Fruit fly (Drosophila melanogaster): ENCODE data around the gene CG9813.

CG9813 gene

DNA sequence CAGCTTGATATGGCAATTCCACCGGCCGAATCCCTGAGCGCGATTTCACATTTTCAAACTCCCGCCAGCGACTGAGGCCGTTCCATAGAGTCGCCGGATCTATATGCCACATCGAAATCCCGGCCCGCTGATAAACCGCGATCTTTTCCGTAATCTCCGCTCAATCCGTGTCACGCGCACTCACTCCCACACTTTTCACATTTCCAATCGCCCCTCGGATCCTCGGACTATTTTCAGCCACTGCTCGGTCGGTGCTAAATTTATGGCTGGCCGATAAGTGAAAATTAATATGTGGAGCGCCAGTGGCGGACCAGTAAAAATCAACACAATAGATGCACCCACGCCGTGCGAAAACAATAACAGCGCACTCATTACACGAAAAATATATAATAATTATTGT lies 13.4 kb upstream of the CG9813 start:
- TF ChIP-seq Adf1 (GFP tag; IDR thresholded peaks at IDR 0.05): no peak
- peak; percentile 5 for TF ChIP-seq CG34376 (GFP tag; optimal IDR thresholded peaks at IDR 0.05)

DNA sequence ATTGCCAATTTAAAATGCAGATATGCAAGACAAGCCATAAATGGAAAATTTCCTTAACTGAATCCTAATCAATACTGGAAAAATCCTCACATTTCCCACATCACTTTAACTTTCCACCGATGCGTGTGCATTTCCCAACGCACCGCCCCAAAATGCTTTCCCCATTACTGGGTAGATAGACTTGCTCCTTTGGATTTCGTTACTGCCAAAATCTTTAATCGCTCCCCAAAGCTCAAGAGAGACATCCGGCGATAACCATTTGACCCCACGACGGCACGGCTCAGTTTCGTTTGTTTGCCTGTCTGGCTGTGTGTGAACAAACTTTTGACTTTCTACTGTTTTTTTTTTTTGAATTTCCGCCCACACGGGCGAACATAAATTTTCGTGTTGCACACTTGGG lies 10.9 kb upstream of the CG9813 start:
- TF ChIP-seq chn (GFP tag; optimal IDR thresholded peaks at IDR 0.05) (no peak), CG14860 (GFP tag; IDR thresholded peaks at IDR 0.05; ENCODE audit: partially characterized antibody) (no peak), zen (tag; optimal IDR thresholded peaks at IDR 0.05) (no peak), ind (GFP tag; optimal IDR thresholded peaks at IDR 0.05) (no peak), dan (GFP tag; IDR thresholded peaks at IDR 0.05) (no peak), Dfd (GFP tag; optimal IDR thresholded peaks at IDR 0.05) (no peak), Sry-β (GFP tag; optimal IDR thresholded peaks at IDR 0.05) (no peak), esg (GFP tag; conservative IDR thresholded peaks at IDR 0.05) (no peak)

DNA sequence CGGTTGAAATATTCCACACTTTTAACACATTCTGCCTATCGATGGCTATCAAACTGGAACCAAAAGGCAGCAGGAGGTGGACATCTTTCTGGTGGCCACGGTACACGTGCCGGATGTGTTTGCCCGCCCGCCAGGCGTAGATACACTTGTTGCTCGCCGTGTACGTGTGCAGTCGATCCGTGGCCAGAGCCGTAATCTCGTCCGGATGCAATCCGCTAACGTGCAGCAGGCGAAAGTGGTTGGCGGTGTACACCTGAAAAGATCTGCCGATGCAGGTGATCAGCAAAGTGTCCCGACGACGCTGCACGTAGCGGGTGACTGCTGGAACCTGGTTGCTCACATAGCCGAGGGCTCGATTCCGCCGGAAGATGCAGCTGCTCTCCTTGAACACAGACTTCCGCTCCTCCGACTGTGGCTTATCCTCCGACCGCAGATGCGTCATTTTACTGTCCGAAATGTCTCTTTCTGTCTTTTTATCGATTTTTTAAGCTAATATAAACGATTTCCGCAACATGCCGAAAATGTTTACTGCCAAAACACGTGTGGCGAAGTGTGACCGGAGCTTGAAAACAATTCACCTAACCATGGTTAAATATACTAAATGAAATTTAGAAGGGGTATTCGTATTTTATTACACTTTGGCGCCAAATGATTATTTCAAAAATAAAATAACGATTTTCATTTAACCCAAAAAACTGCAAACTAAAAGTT lies 8.7 kb upstream of the CG9813 start, which contains the start of gene CG9799:
TSS of gene CG9799 (minus strand) at position 550 of the 711 bp plus-strand sequence.
- TF ChIP-seq z (GFP tag; IDR thresholded peaks at IDR 0.05) (no peak), CG18262 (tag; optimal IDR thresholded peaks at IDR 0.05) (no peak), crc (GFP tag; optimal IDR thresholded peaks at IDR 0.05) (no peak), lbe (GFP tag; optimal IDR thresholded peaks at IDR 0.05) (no peak), lov (optimal IDR thresholded peaks at IDR 0.05) (no peak), lov (GFP tag; IDR thresholded peaks at IDR 0.05) (peak; percentile 90), peb (GFP tag; IDR thresholded peaks at IDR 0.05) (no peak), jumu (GFP tag; optimal IDR thresholded peaks at IDR 0.05) (no peak), Hmr (GFP tag; optimal IDR thresholded peaks at IDR 0.05) (no peak), gro (GFP tag; optimal IDR thresholded peaks at IDR 0.05) (no peak), CG11085 (GFP tag; IDR thresholded peaks at IDR 0.05) (no peak), cato (GFP tag; optimal IDR thresholded peaks at IDR 0.05; ENCODE audit: borderline replicate concordance) (no peak), crp (GFP tag; optimal IDR thresholded peaks at IDR 0.05) (peak in 1 of 2 experiments; percentile 54), gcm (GFP tag; optimal IDR thresholded peaks at IDR 0.05) (no peak), CTCF (GFP tag; optimal IDR thresholded peaks at IDR 0.05) (no peak), Blimp-1 (GFP tag; optimal IDR thresholded peaks at IDR 0.05) (no peak), Dip3 (GFP tag; optimal IDR thresholded peaks at IDR 0.05) (no peak), CG18011 (GFP tag; optimal IDR thresholded peaks at IDR 0.05) (no peak), Hr51 (GFP tag; optimal IDR thresholded peaks at IDR 0.05) (no peak), Lpt (GFP tag; optimal IDR thresholded peaks at IDR 0.05) (no peak), gcm2 (GFP tag; optimal IDR thresholded peaks at IDR 0.05) (no peak), caup (GFP tag; optimal IDR thresholded peaks at IDR 0.05; ENCODE audit: severe bottlenecking) (no peak), so (GFP tag; IDR thresholded peaks at IDR 0.05) (no peak), CG7271 (tag; optimal IDR thresholded peaks at IDR 0.05) (no peak), Ets97D (GFP tag; optimal IDR thresholded peaks at IDR 0.05) (peak; percentile 41), D19A (tag; optimal IDR thresholded peaks at IDR 0.05) (no peak), CG10959 (GFP tag; IDR thresholded peaks at IDR 0.05) (no peak), CG2889 (GFP tag; IDR thresholded peaks at IDR 0.05) (0 out of 3 replicates have a peak, but pooled peaks have one; percentile 14), CG6854 (GFP tag; optimal IDR thresholded peaks at IDR 0.05) (no peak), prd (optimal IDR thresholded peaks at IDR 0.05) (no peak), prd (GFP tag; IDR thresholded peaks at IDR 0.05) (peak; percentile 53; the same call in 2 of the 3 replicates), CG12659 (GFP tag; optimal IDR thresholded peaks at IDR 0.05) (no peak), CG3847 (GFP tag; IDR thresholded peaks at IDR 0.05) (peak; percentile 7; the same call in 1 of the 2 replicates), CG10274 (GFP tag; optimal IDR thresholded peaks at IDR 0.05) (no peak), zen2 (GFP tag; IDR thresholded peaks at IDR 0.05; ENCODE audit: partially characterized antibody) (peak; percentile 9; the same call in 1 of the 3 replicates), schlank (tag; optimal IDR thresholded peaks at IDR 0.05) (no peak), tx (GFP tag; optimal IDR thresholded peaks at IDR 0.05) (no peak), nerfin-2 (GFP tag; IDR thresholded peaks at IDR 0.05; ENCODE audit: partially characterized antibody) (peak; percentile 32; the same call in 1 of the 2 replicates)
